Fruit fly (Drosophila melanogaster) whole organism, embryonic: ENCODE results near the gene CG5815.
A peak's percentile ranks its signal among the peaks of the same experiment; 100 is the strongest.

ENCODE experiments used
- ATbp ChIP-seq: fragments of 200-800 bp; sonication (Bioruptor generic); optimal IDR thresholded peaks from 2 replicates; lab custom pipeline; 2017; ENCODE audit warnings: missing biosample characterization, mild to moderate bottlenecking, missing genetic modification characterization, missing genetic modification reagents
- Adf1 ChIP-seq: fragments of 200-800 bp; sonication (Bioruptor generic); IDR thresholded peaks from 2 replicates; pipeline ENCODE4 v1.3.6; 2022; ENCODE audit warnings: missing biosample characterization, missing genetic modification characterization
- Blimp-1 ChIP-seq: fragments of 200-800 bp; sonication (Bioruptor generic); optimal IDR thresholded peaks from 3 replicates; lab custom pipeline; 2018; ENCODE audit warnings: missing biosample characterization, missing genetic modification characterization, mild to moderate bottlenecking, moderate library complexity, missing genetic modification reagents
- C15 ChIP-seq: fragments of 200-800 bp; sonication (Bioruptor generic); IDR thresholded peaks from 3 replicates; pipeline ENCODE4 v1.3.6; 2022; ENCODE audit warnings: missing biosample characterization, missing genetic modification characterization
- CG1024 ChIP-seq: fragments of 200-800 bp; sonication (Bioruptor generic); IDR thresholded peaks from 2 replicates; pipeline ENCODE4 v1.3.6; 2022; ENCODE audit warnings: missing biosample characterization, missing genetic modification characterization
- CG10267 ChIP-seq: fragments of 200-800 bp; sonication (Bioruptor generic); optimal IDR thresholded peaks from 2 replicates; lab custom pipeline; 2018; ENCODE audit warnings: missing biosample characterization, mild to moderate bottlenecking, missing genetic modification characterization, moderate library complexity
- CG11504 ChIP-seq: fragments of 200-800 bp; sonication (Bioruptor generic); optimal IDR thresholded peaks from 3 replicates; lab custom pipeline; 2019; ENCODE audit warnings: missing biosample characterization, mild to moderate bottlenecking, missing genetic modification characterization, moderate library complexity
- CG12071 ChIP-seq: fragments of 200-800 bp; sonication (Bioruptor generic); optimal IDR thresholded peaks from 3 replicates; lab custom pipeline; 2018; ENCODE audit warnings: missing biosample characterization, mild to moderate bottlenecking, missing genetic modification characterization
- CG14050 ChIP-seq: fragments of 200-800 bp; sonication (Bioruptor generic); IDR thresholded peaks from 3 replicates; pipeline ENCODE4 v1.3.6; 2022; ENCODE audit warnings: missing biosample characterization, missing genetic modification characterization
- CG15479 ChIP-seq: fragments of 200-800 bp; sonication (Bioruptor generic); optimal IDR thresholded peaks from 3 replicates; lab custom pipeline; 2019; ENCODE audit warnings: missing biosample characterization, mild to moderate bottlenecking, missing genetic modification characterization, moderate library complexity
- CG15514 ChIP-seq: fragments of 200-800 bp; sonication (Bioruptor generic); optimal IDR thresholded peaks from 3 replicates; lab custom pipeline; 2017; ENCODE audit warnings: missing biosample characterization, missing genetic modification characterization, mild to moderate bottlenecking, moderate library complexity, missing genetic modification reagents
- CG18599 ChIP-seq: fragments of 200-800 bp; sonication (Bioruptor generic); optimal IDR thresholded peaks from 3 replicates; lab custom pipeline; 2017; ENCODE audit warnings: missing biosample characterization, missing genetic modification characterization, mild to moderate bottlenecking, moderate library complexity, missing genetic modification reagents
- CG2202 ChIP-seq: fragments of 200-800 bp; sonication (Bioruptor generic); optimal IDR thresholded peaks from 2 replicates; lab custom pipeline; 2018; ENCODE audit warnings: missing biosample characterization, mild to moderate bottlenecking, missing genetic modification characterization
- CG32772 ChIP-seq: fragments of 200-800 bp; sonication (Bioruptor generic); IDR thresholded peaks from 2 replicates; pipeline ENCODE4 v1.3.6; 2022; ENCODE audit warnings: missing biosample characterization, missing genetic modification characterization
- CG34376 ChIP-seq: fragments of 200-800 bp; sonication (Bioruptor generic); optimal IDR thresholded peaks from 2 replicates; lab custom pipeline; 2018; ENCODE audit warnings: missing biosample characterization, mild to moderate bottlenecking, missing genetic modification characterization
- CG5245 ChIP-seq: fragments of 200-800 bp; sonication (Bioruptor generic); optimal IDR thresholded peaks from 3 replicates; lab custom pipeline; 2016; ENCODE audit warnings: missing biosample characterization, missing genetic modification characterization
- CG6654 ChIP-seq: fragments of 200-800 bp; sonication (Bioruptor generic); optimal IDR thresholded peaks from 2 replicates; lab custom pipeline; 2017; ENCODE audit warnings: missing biosample characterization, mild to moderate bottlenecking, missing genetic modification characterization
- CG7839 ChIP-seq: fragments of 200-800 bp; sonication (Bioruptor generic); optimal IDR thresholded peaks from 3 replicates; lab custom pipeline; 2018; ENCODE audit warnings: missing biosample characterization, mild to moderate bottlenecking, missing genetic modification characterization, moderate library complexity
- CG8388 ChIP-seq: fragments of 200-800 bp; sonication (Bioruptor generic); optimal IDR thresholded peaks from 2 replicates; lab custom pipeline; 2019; ENCODE audit warnings: missing biosample characterization, mild to moderate bottlenecking, missing genetic modification characterization, moderate library complexity
- CG8944 ChIP-seq: fragments of 200-800 bp; sonication (Bioruptor generic); optimal IDR thresholded peaks from 3 replicates; lab custom pipeline; 2016; ENCODE audit warnings: missing biosample characterization, missing genetic modification characterization
- CG9797 ChIP-seq: fragments of 200-800 bp; sonication (Bioruptor generic); optimal IDR thresholded peaks from 3 replicates; lab custom pipeline; 2018; ENCODE audit warnings: missing biosample characterization, mild to moderate bottlenecking, missing genetic modification characterization
- GATAe ChIP-seq: fragments of 200-800 bp; sonication (Bioruptor generic); conservative IDR thresholded peaks from 2 replicates; pipeline ENCODE4 v1.3.6; 2022; ENCODE audit warnings: missing biosample characterization, missing genetic modification characterization
- Hr3 ChIP-seq: fragments of 200-800 bp; sonication (Bioruptor generic); optimal IDR thresholded peaks from 3 replicates; lab custom pipeline; 2016; ENCODE audit warnings: missing biosample characterization, missing genetic modification characterization
- Myb ChIP-seq: fragments of 200-800 bp; sonication (Bioruptor generic); optimal IDR thresholded peaks from 2 replicates; lab custom pipeline; 2016; ENCODE audit warnings: missing biosample characterization, missing genetic modification characterization
- PHDP ChIP-seq: fragments of 200-800 bp; sonication (Bioruptor generic); optimal IDR thresholded peaks from 3 replicates; lab custom pipeline; 2018; ENCODE audit warnings: missing biosample characterization, mild to moderate bottlenecking, missing genetic modification characterization, moderate library complexity
- Pdp1 ChIP-seq, 2 experiments: fragments of 200-800 bp; sonication (Bioruptor generic); optimal IDR thresholded peaks; 3 replicates each; lab custom pipeline; 2016; ENCODE audit warnings: missing biosample characterization in 2 of 2, missing genetic modification characterization in 2 of 2, mild to moderate bottlenecking in 1 of 2, moderate library complexity in 1 of 2
- Rx ChIP-seq: fragments of 200-800 bp; sonication (Bioruptor generic); IDR thresholded peaks from 2 replicates; pipeline ENCODE4 v1.3.6; 2022; ENCODE audit warnings: missing biosample characterization, missing genetic modification characterization
- Six4 ChIP-seq: fragments of 200-800 bp; sonication (Bioruptor generic); optimal IDR thresholded peaks from 2 replicates; lab custom pipeline; 2016; ENCODE audit warnings: missing biosample characterization, missing genetic modification characterization
- Xbp1 ChIP-seq: fragments of 200-800 bp; sonication (Bioruptor generic); optimal IDR thresholded peaks from 3 replicates; lab custom pipeline; 2016; ENCODE audit warnings: missing biosample characterization, mild to moderate bottlenecking, missing genetic modification characterization
- cad ChIP-seq: fragments of >200 bp; optimal IDR thresholded peaks from 2 replicates; lab custom pipeline; 2017; ENCODE audit warnings: missing biosample characterization, missing genetic modification characterization
- cg ChIP-seq: fragments of 200-800 bp; sonication (Bioruptor generic); optimal IDR thresholded peaks from 3 replicates; lab custom pipeline; 2019; ENCODE audit warnings: missing biosample characterization, mild to moderate bottlenecking, missing genetic modification characterization, moderate library complexity
- crp ChIP-seq, 2 experiments: fragments of 200-800 bp; sonication (Bioruptor generic); optimal IDR thresholded peaks; 2 replicates in 1 of 2; 3 replicates in 1 of 2; lab custom pipeline; 2017; ENCODE audit warnings: missing biosample characterization in 2 of 2, missing genetic modification characterization in 2 of 2, mild to moderate bottlenecking in 1 of 2, moderate library complexity in 1 of 2
- dan ChIP-seq: fragments of 200-800 bp; sonication (Bioruptor generic); IDR thresholded peaks from 2 replicates; pipeline ENCODE4 v1.3.6; 2022; ENCODE audit warnings: missing biosample characterization, missing genetic modification characterization
- disco-r ChIP-seq: fragments of 200-800 bp; sonication (Bioruptor generic); optimal IDR thresholded peaks from 2 replicates; lab custom pipeline; 2016; ENCODE audit warnings: missing biosample characterization, missing genetic modification characterization
- fd96Cb ChIP-seq: fragments of 200-800 bp; sonication (Bioruptor generic); optimal IDR thresholded peaks from 2 replicates; lab custom pipeline; 2018; ENCODE audit warnings: missing biosample characterization, mild to moderate bottlenecking, missing genetic modification characterization, moderate library complexity
- gcm ChIP-seq: fragments of 200-800 bp; sonication (Bioruptor generic); optimal IDR thresholded peaks from 2 replicates; lab custom pipeline; 2019; ENCODE audit warnings: missing biosample characterization, mild to moderate bottlenecking, missing genetic modification characterization, moderate library complexity
- gro ChIP-seq: fragments of 200-800 bp; sonication (Bioruptor generic); optimal IDR thresholded peaks from 2 replicates; lab custom pipeline; 2016; ENCODE audit warnings: missing biosample characterization, missing genetic modification characterization
- hb ChIP-seq: fragments of 200-800 bp; sonication (Bioruptor generic); IDR thresholded peaks from 3 replicates; pipeline ENCODE4 v1.3.6; 2022; ENCODE audit warnings: missing biosample characterization, missing genetic modification characterization; ENCODE audit not compliant: partially characterized antibody
- hkb ChIP-seq, 2 experiments: fragments of 200-800 bp in 1 of 2; fragments of >200 bp in 1 of 2; sonication (Bioruptor generic) in 1 of 2; IDR thresholded peaks in 1 of 2; optimal IDR thresholded peaks in 1 of 2; 2 replicates each; pipeline versions ENCODE4 v1.3.6 to Lab custom; 2017 to 2022; ENCODE audit warnings: missing biosample characterization in 1 of 2, missing genetic modification characterization in 1 of 2
- nau ChIP-seq: fragments of 200-800 bp; sonication (Bioruptor generic); optimal IDR thresholded peaks from 3 replicates; lab custom pipeline; 2017; ENCODE audit warnings: missing biosample characterization, mild to moderate bottlenecking, missing genetic modification characterization, missing genetic modification reagents
- oc ChIP-seq: fragments of 200-800 bp; sonication (Bioruptor generic); optimal IDR thresholded peaks from 2 replicates; lab custom pipeline; 2018; ENCODE audit warnings: missing biosample characterization, mild to moderate bottlenecking, missing genetic modification characterization, moderate library complexity
- onecut ChIP-seq: fragments of 200-800 bp; sonication (Bioruptor generic); IDR thresholded peaks from 2 replicates; pipeline ENCODE4 v1.3.6; 2022; ENCODE audit warnings: missing biosample characterization, missing genetic modification characterization
- pan ChIP-seq, 4 experiments: fragments of >200 bp in 3 of 4; fragments of 200-800 bp in 1 of 4; sonication (Bioruptor generic) in 1 of 4; optimal IDR thresholded peaks in 3 of 4; IDR thresholded peaks in 1 of 4; 2 replicates each; pipeline versions ENCODE4 v1.3.6 to Lab custom; 2017 to 2022; ENCODE audit warnings: missing biosample characterization in 2 of 4, missing genetic modification characterization in 2 of 4, mixed read lengths in 1 of 4
- pho ChIP-seq: fragments of 200-800 bp; sonication (Bioruptor generic); optimal IDR thresholded peaks from 2 replicates; lab custom pipeline; 2016; ENCODE audit warnings: missing biosample characterization, missing genetic modification characterization
- tin ChIP-seq: fragments of 200-800 bp; sonication (Bioruptor generic); optimal IDR thresholded peaks from 3 replicates; lab custom pipeline; 2016; ENCODE audit warnings: missing biosample characterization, missing genetic modification characterization
- usp ChIP-seq: fragments of >200 bp; optimal IDR thresholded peaks from 2 replicates; lab custom pipeline; 2017; ENCODE audit warnings: missing biosample characterization, missing genetic modification characterization

Gene CG5815

dm6 chr3R:27111784-27112602 is at the start of gene CG5815, which contains the start of gene gb (continued):
- TF ChIP-seq ATbp (GFP tag; lab: Kevin White, UChicago), result peak; percentile 54
- TF ChIP-seq Adf1 (GFP tag; lab: Robert Waterston, UW), result peak; percentile 64; the same call in 1 of the 2 replicates
- peak; percentile 93 for TF ChIP-seq hb (GFP tag; lab: Robert Waterston, UW)
- peak; percentile 70; the same call in 1 of the 2 replicates for TF ChIP-seq CG1024 (GFP tag; lab: Robert Waterston, UW)
- TF ChIP-seq CG15479, result peak; percentile 88
- TF ChIP-seq CG7839 (tag; lab: Kevin White, UChicago), result peak; percentile 88
- peak; percentile 83 for TF ChIP-seq onecut (GFP tag; lab: Robert Waterston, UW)
- peak; percentile 51 for TF ChIP-seq Myb (GFP tag; lab: Kevin White, UChicago)
- peak; percentile 75 for TF ChIP-seq cg (GFP tag; lab: Kevin White, UChicago)
- peak; percentile 95 for TF ChIP-seq Hr3 (GFP tag; lab: Kevin White, UChicago)
- peak; percentile 86 for TF ChIP-seq CG5245 (GFP tag; lab: Kevin White, UChicago)
- TF ChIP-seq Rx (GFP tag; lab: Robert Waterston, UW), result peak; percentile 86
- peak; percentile 71 for TF ChIP-seq gcm
- peak; percentile 75; the same call in 2 of the 3 replicates for TF ChIP-seq C15
- peak; percentile 60 for TF ChIP-seq GATAe
- TF ChIP-seq CG10267 (tag; lab: Kevin White, UChicago), result peak; percentile 82
- TF ChIP-seq PHDP (tag; lab: Kevin White, UChicago), result peak; percentile 92
- TF ChIP-seq hkb (optimal IDR thresholded peaks at IDR 0.05; lab: Kevin White, UChicago), result peak; percentile 71
- peak; percentile 92 for TF ChIP-seq hkb (GFP tag; IDR thresholded peaks at IDR 0.05; lab: Robert Waterston, UW)
- TF ChIP-seq CG8388 (GFP tag; lab: Kevin White, UChicago), result peak; percentile 79
- TF ChIP-seq CG34376 (GFP tag; lab: Kevin White, UChicago), result peak; percentile 83
- TF ChIP-seq nau (GFP tag; lab: Kevin White, UChicago), result no peak
- peak; percentile 65 for TF ChIP-seq CG8944 (GFP tag; lab: Kevin White, UChicago)
- TF ChIP-seq cad (GFP tag; lab: Kevin White, UChicago), result no peak
- TF ChIP-seq crp (GFP tag; optimal IDR thresholded peaks at IDR 0.05; lab: Kevin White, UChicago), result peak in 1 of 2 experiments; percentile 66
- peak; percentile 95 for TF ChIP-seq tin (GFP tag; lab: Kevin White, UChicago)
- TF ChIP-seq CG14050, result peak; percentile 82
- 0 out of 2 replicates have a peak, but pooled peaks have one; percentile 11 for TF ChIP-seq dan (GFP tag; lab: Robert Waterston, UW)
- TF ChIP-seq oc (tag; lab: Kevin White, UChicago), result no peak
- peak; percentile 94 for TF ChIP-seq Xbp1 (GFP tag; lab: Kevin White, UChicago)
- TF ChIP-seq Blimp-1, result peak; percentile 83
- no peak for TF ChIP-seq CG12071 (GFP tag; lab: Kevin White, UChicago)
- TF ChIP-seq CG15514, result peak; percentile 87
- peak; percentile 85 for TF ChIP-seq pho (GFP tag; lab: Kevin White, UChicago)
- peak; percentile 79 for TF ChIP-seq CG2202 (tag; lab: Kevin White, UChicago)
- TF ChIP-seq CG18599 (GFP tag; lab: Kevin White, UChicago), result peak; percentile 94
- TF ChIP-seq disco-r, result peak; percentile 38
- TF ChIP-seq Pdp1 (GFP tag; optimal IDR thresholded peaks at IDR 0.05; lab: Kevin White, UChicago), result peak; percentile 84 to 85
- TF ChIP-seq CG32772 (GFP tag; lab: Robert Waterston, UW), result peak; percentile 87
- TF ChIP-seq usp (GFP tag; lab: Kevin White, UChicago), result no peak
- TF ChIP-seq fd96Cb (tag; lab: Kevin White, UChicago), result peak; percentile 89
- peak; percentile 83 for TF ChIP-seq CG9797 (GFP tag; lab: Kevin White, UChicago)
- no peak for TF ChIP-seq pan (optimal IDR thresholded peaks at IDR 0.05; lab: Kevin White, UChicago)
- TF ChIP-seq pan (GFP tag; optimal IDR thresholded peaks at IDR 0.05 in 1 of 2, IDR thresholded peaks at IDR 0.05 in 1 of 2), result peak in 1 of 2 experiments; percentile 90
- TF ChIP-seq CG6654, result peak; percentile 73
- TF ChIP-seq Six4 (GFP tag; lab: Kevin White, UChicago), result peak; percentile 89
- peak; percentile 90 for TF ChIP-seq CG11504 (tag; lab: Kevin White, UChicago)
- peak; percentile 88 for TF ChIP-seq gro (GFP tag; lab: Kevin White, UChicago)
